Fruit fly (Drosophila melanogaster) whole organism, embryonic: ENCODE measurements around the gene CG9626.
A peak's percentile ranks its signal among the peaks of the same experiment; 100 is the strongest.

ENCODE experiments used
- Awh ChIP-seq: fragments of 200-800 bp; sonication (Bioruptor generic); IDR thresholded peaks from 2 replicates; pipeline ENCODE4, ENCODE4 v1.3.6; 2022; ENCODE audit warnings: missing biosample characterization, missing genetic modification characterization
- B-H1 ChIP-seq: fragments of 200-800 bp; sonication (Bioruptor generic); IDR thresholded peaks from 3 replicates; pipeline ENCODE4 v1.3.6; 2022; ENCODE audit warnings: missing biosample characterization, missing genetic modification characterization
- Bgb ChIP-seq: fragments of 200-800 bp; sonication (Bioruptor generic); IDR thresholded peaks from 2 replicates; pipeline ENCODE4 v1.3.6; 2022; ENCODE audit warnings: missing biosample characterization, missing genetic modification characterization; ENCODE audit not compliant: partially characterized antibody
- CG10543 ChIP-seq: fragments of 200-800 bp; sonication (Bioruptor generic); optimal IDR thresholded peaks from 3 replicates; lab custom pipeline; 2017; ENCODE audit warnings: missing biosample characterization, mild to moderate bottlenecking, missing genetic modification characterization, moderate library complexity
- CG10959 ChIP-seq: fragments of 200-800 bp; sonication (Bioruptor generic); IDR thresholded peaks from 2 replicates; pipeline ENCODE4 v1.3.6; 2022; ENCODE audit warnings: missing biosample characterization, missing genetic modification characterization
- CG12299 ChIP-seq: fragments of 200-800 bp; sonication (Bioruptor generic); optimal IDR thresholded peaks from 2 replicates; lab custom pipeline; 2018; ENCODE audit warnings: missing biosample characterization, mild to moderate bottlenecking, missing genetic modification characterization
- CG12744 ChIP-seq: fragments of 200-800 bp; sonication (Bioruptor generic); optimal IDR thresholded peaks from 2 replicates; lab custom pipeline; 2016; ENCODE audit warnings: missing biosample characterization, missing genetic modification characterization
- CG14441 ChIP-seq: fragments of 200-800 bp; sonication (Bioruptor generic); IDR thresholded peaks from 2 replicates; pipeline ENCODE4 v1.3.6; 2022; ENCODE audit warnings: missing biosample characterization, missing genetic modification characterization
- CG1603 ChIP-seq: fragments of 200-800 bp; sonication (Bioruptor generic); optimal IDR thresholded peaks from 2 replicates; lab custom pipeline; 2019; ENCODE audit warnings: missing biosample characterization, mild to moderate bottlenecking, missing genetic modification characterization, moderate library complexity
- CG17328 ChIP-seq: fragments of 200-800 bp; sonication (Bioruptor generic); IDR thresholded peaks from 2 replicates; pipeline ENCODE4 v1.3.6; 2022; ENCODE audit warnings: missing biosample characterization, missing genetic modification characterization
- CG18476 ChIP-seq: fragments of 200-800 bp; sonication (Bioruptor generic); optimal IDR thresholded peaks from 2 replicates; lab custom pipeline; 2016; ENCODE audit warnings: missing biosample characterization, mild to moderate bottlenecking, missing genetic modification characterization
- CG30020 ChIP-seq: fragments of 200-800 bp; optimal IDR thresholded peaks from 2 replicates; lab custom pipeline; 2019; ENCODE audit warnings: missing biosample characterization, mild to moderate bottlenecking, missing genetic modification characterization, moderate library complexity
- CG31365 ChIP-seq: fragments of 200-800 bp; sonication (Bioruptor generic); optimal IDR thresholded peaks from 2 replicates; lab custom pipeline; 2018; ENCODE audit warnings: missing biosample characterization, mild to moderate bottlenecking, missing genetic modification characterization
- CG33557 ChIP-seq: fragments of 200-800 bp; sonication (Bioruptor generic); optimal IDR thresholded peaks from 2 replicates; lab custom pipeline; 2019; ENCODE audit warnings: missing biosample characterization, mild to moderate bottlenecking, missing genetic modification characterization, moderate library complexity
- CG3838 ChIP-seq: fragments of 200-800 bp; sonication (Bioruptor generic); optimal IDR thresholded peaks from 3 replicates; lab custom pipeline; 2016; ENCODE audit warnings: missing biosample characterization, missing genetic modification characterization
- CG4282 ChIP-seq: fragments of 200-800 bp; sonication (Bioruptor generic); optimal IDR thresholded peaks from 2 replicates; lab custom pipeline; 2016; ENCODE audit warnings: missing biosample characterization, missing genetic modification characterization
- CG4404 ChIP-seq: fragments of 200-800 bp; sonication (Bioruptor generic); IDR thresholded peaks from 2 replicates; pipeline ENCODE4 v1.3.6; 2022; ENCODE audit warnings: missing biosample characterization, missing genetic modification characterization
- CG5953 ChIP-seq: fragments of 200-800 bp; sonication (Bioruptor generic); IDR thresholded peaks from 2 replicates; pipeline ENCODE4 v1.3.6; 2022; ENCODE audit warnings: missing biosample characterization, missing genetic modification characterization
- CG7745 ChIP-seq: fragments of 200-800 bp; sonication (Bioruptor generic); optimal IDR thresholded peaks from 2 replicates; lab custom pipeline; 2018; ENCODE audit warnings: missing biosample characterization, mild to moderate bottlenecking, missing genetic modification characterization, moderate library complexity
- CG8388 ChIP-seq: fragments of 200-800 bp; sonication (Bioruptor generic); optimal IDR thresholded peaks from 2 replicates; lab custom pipeline; 2019; ENCODE audit warnings: missing biosample characterization, mild to moderate bottlenecking, missing genetic modification characterization, moderate library complexity
- CG9727 ChIP-seq: fragments of 200-800 bp; sonication (Bioruptor generic); optimal IDR thresholded peaks from 3 replicates; lab custom pipeline; 2017; ENCODE audit warnings: missing biosample characterization, mild to moderate bottlenecking, missing genetic modification characterization
- D19A ChIP-seq: fragments of 200-800 bp; optimal IDR thresholded peaks from 3 replicates; lab custom pipeline; 2019; ENCODE audit warnings: missing biosample characterization, mild to moderate bottlenecking, missing genetic modification characterization, moderate library complexity
- Deaf1 ChIP-seq: fragments of 200-800 bp; optimal IDR thresholded peaks from 3 replicates; lab custom pipeline; 2019; ENCODE audit warnings: missing biosample characterization, mild to moderate bottlenecking, missing genetic modification characterization, moderate library complexity
- Dll ChIP-seq: fragments of 200-800 bp; sonication (Bioruptor generic); IDR thresholded peaks from 4 replicates; pipeline ENCODE4 v1.3.6; 2022; ENCODE audit warnings: missing biosample characterization, missing genetic modification characterization; ENCODE audit not compliant: partially characterized antibody
- ERR ChIP-seq: fragments of 200-800 bp; sonication (Bioruptor generic); optimal IDR thresholded peaks from 2 replicates; lab custom pipeline; 2016; ENCODE audit warnings: missing biosample characterization, missing genetic modification characterization
- Gsc ChIP-seq: fragments of 200-800 bp; sonication (Bioruptor generic); IDR thresholded peaks from 2 replicates; pipeline ENCODE4 v1.3.6; 2022; ENCODE audit warnings: missing biosample characterization, missing genetic modification characterization
- NC2β ChIP-seq: fragments of 200-800 bp; sonication (Bioruptor generic); optimal IDR thresholded peaks from 2 replicates; lab custom pipeline; 2016; ENCODE audit warnings: missing biosample characterization, missing genetic modification characterization
- Neu2 ChIP-seq: fragments of 200-800 bp; sonication (Bioruptor generic); optimal IDR thresholded peaks from 3 replicates; lab custom pipeline; 2016; ENCODE audit warnings: missing biosample characterization, missing genetic modification characterization, borderline replicate concordance
- Sry-β ChIP-seq: fragments of 200-800 bp; sonication (Bioruptor generic); optimal IDR thresholded peaks from 2 replicates; lab custom pipeline; 2018; ENCODE audit warnings: missing biosample characterization, mild to moderate bottlenecking, missing genetic modification characterization, moderate library complexity
- Stat92E ChIP-seq, 3 experiments: fragments of >200 bp in 2 of 3; fragments of 200-800 bp in 1 of 3; sonication (Bioruptor generic) in 1 of 3; optimal IDR thresholded peaks; 2 replicates each; lab custom pipeline; 2017 to 2019; ENCODE audit warnings: missing biosample characterization in 3 of 3, missing genetic modification characterization in 3 of 3, mild to moderate bottlenecking in 1 of 3, moderate library complexity in 1 of 3
- amos ChIP-seq: fragments of 200-800 bp; sonication (Bioruptor generic); IDR thresholded peaks from 2 replicates; pipeline ENCODE4 v1.3.6; 2022; ENCODE audit warnings: missing biosample characterization, missing genetic modification characterization; ENCODE audit not compliant: partially characterized antibody
- ara ChIP-seq: fragments of 200-800 bp; sonication (Bioruptor generic); IDR thresholded peaks from 2 replicates; pipeline ENCODE4 v1.3.6; 2022; ENCODE audit warnings: missing biosample characterization, missing genetic modification characterization
- cas ChIP-seq: fragments of 200-800 bp; sonication (Bioruptor generic); IDR thresholded peaks from 2 replicates; pipeline ENCODE4 v1.3.6; 2022; ENCODE audit warnings: missing biosample characterization, missing genetic modification characterization
- cato ChIP-seq: fragments of 200-800 bp; sonication (Bioruptor generic); optimal IDR thresholded peaks from 2 replicates; lab custom pipeline; 2016; ENCODE audit warnings: missing biosample characterization, missing genetic modification characterization, borderline replicate concordance
- chn ChIP-seq: fragments of 200-800 bp; sonication (Bioruptor generic); optimal IDR thresholded peaks from 2 replicates; lab custom pipeline; 2016; ENCODE audit warnings: missing biosample characterization, missing genetic modification characterization
- ci ChIP-seq: fragments of 200-800 bp; sonication (Bioruptor generic); IDR thresholded peaks from 3 replicates; pipeline ENCODE4 v1.3.6; 2022; ENCODE audit warnings: missing biosample characterization, missing genetic modification characterization
- crol ChIP-seq: fragments of 200-800 bp; sonication (Bioruptor generic); IDR thresholded peaks from 2 replicates; pipeline ENCODE4 v1.3.6; 2022; ENCODE audit warnings: missing biosample characterization, missing genetic modification characterization
- cwo ChIP-seq: fragments of 200-800 bp; sonication (Bioruptor generic); optimal IDR thresholded peaks from 3 replicates; lab custom pipeline; 2017; ENCODE audit warnings: missing biosample characterization, missing genetic modification characterization, mild to moderate bottlenecking, moderate library complexity, missing genetic modification reagents
- klu ChIP-seq: fragments of 200-800 bp; sonication (Bioruptor generic); IDR thresholded peaks from 2 replicates; pipeline ENCODE4 v1.3.6; 2022; ENCODE audit warnings: missing biosample characterization, missing genetic modification characterization
- mld ChIP-seq: fragments of 200-800 bp; sonication (Bioruptor generic); IDR thresholded peaks from 3 replicates; pipeline ENCODE4 v1.3.6; 2022; ENCODE audit warnings: missing biosample characterization, missing genetic modification characterization; ENCODE audit not compliant: partially characterized antibody
- onecut ChIP-seq: fragments of 200-800 bp; sonication (Bioruptor generic); IDR thresholded peaks from 2 replicates; pipeline ENCODE4 v1.3.6; 2022; ENCODE audit warnings: missing biosample characterization, missing genetic modification characterization
- pfk ChIP-seq: fragments of 200-800 bp; sonication (Bioruptor generic); optimal IDR thresholded peaks from 2 replicates; lab custom pipeline; 2018; ENCODE audit warnings: missing biosample characterization, mild to moderate bottlenecking, missing genetic modification characterization, moderate library complexity
- pnt ChIP-seq: fragments of 200-800 bp; sonication (Bioruptor generic); optimal IDR thresholded peaks from 3 replicates; lab custom pipeline; 2016; ENCODE audit warnings: missing biosample characterization, missing genetic modification characterization
- prd ChIP-seq, 3 experiments: fragments of >200 bp in 2 of 3; fragments of 200-800 bp in 1 of 3; sonication (Bioruptor generic) in 1 of 3; optimal IDR thresholded peaks in 2 of 3; IDR thresholded peaks in 1 of 3; 2 replicates in 2 of 3; 3 replicates in 1 of 3; pipeline versions ENCODE4 v1.3.6 to Lab custom; 2017 to 2022; ENCODE audit warnings: missing biosample characterization in 1 of 3, missing genetic modification characterization in 1 of 3
- sens ChIP-seq: fragments of 200-800 bp; sonication (Bioruptor generic); peaks from one replicate; lab custom pipeline; 2016; ENCODE audit warnings: missing biosample characterization, missing genetic modification characterization
- shn ChIP-seq: fragments of 200-800 bp; sonication (Bioruptor generic); optimal IDR thresholded peaks from 3 replicates; lab custom pipeline; 2016; ENCODE audit warnings: missing biosample characterization, missing genetic modification characterization
- so ChIP-seq: fragments of 200-800 bp; sonication (Bioruptor generic); IDR thresholded peaks from 3 replicates; pipeline ENCODE4 v1.3.6; 2022; ENCODE audit warnings: missing biosample characterization, missing genetic modification characterization
- wek ChIP-seq: fragments of 200-800 bp; sonication (Bioruptor generic); optimal IDR thresholded peaks from 3 replicates; lab custom pipeline; 2018; ENCODE audit warnings: missing biosample characterization, mild to moderate bottlenecking, missing genetic modification characterization, moderate library complexity
- z ChIP-seq: fragments of 200-800 bp; sonication (Bioruptor generic); IDR thresholded peaks from 3 replicates; pipeline ENCODE4 v1.3.6; 2022; ENCODE audit warnings: missing biosample characterization, missing genetic modification characterization

Gene CG9626

DNA sequence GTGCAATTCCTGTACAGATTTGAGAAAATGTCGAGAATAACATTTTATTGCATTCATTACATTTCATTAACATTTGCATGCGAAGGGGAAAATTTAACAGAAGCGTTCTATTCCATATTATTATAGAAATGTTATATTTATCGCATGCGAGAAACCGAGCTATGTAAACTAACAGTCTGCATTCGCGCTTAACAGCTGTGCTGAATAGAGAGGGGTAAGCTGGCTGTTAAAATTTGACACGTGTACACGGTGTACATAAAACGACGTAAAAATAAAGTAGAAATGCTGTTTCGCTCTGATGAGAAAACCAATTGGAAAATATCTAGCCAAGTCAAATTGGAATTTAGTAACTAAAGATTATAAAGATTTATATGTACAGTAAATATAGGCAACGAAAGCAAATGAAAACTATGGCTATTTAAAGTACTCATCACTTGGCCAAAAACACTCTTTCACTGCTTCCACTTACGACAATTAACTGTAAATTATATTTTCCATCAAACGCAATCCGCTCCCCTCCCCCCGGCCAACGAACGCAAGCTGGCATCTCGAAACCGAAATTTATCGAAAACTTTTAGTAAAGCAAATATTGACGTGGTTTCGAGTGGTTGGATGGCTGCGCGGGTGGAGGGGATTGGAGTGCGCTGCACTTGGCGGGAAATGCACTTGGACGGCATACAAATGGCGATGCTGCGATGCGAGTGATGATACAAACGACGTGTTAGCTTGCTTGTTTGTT is 5.6 kb upstream of the CG9626 start (continued):
- TF ChIP-seq klu (GFP tag; lab: Robert Waterston, UW) (no peak), Stat92E (GFP tag; optimal IDR thresholded peaks at IDR 0.05; lab: Kevin White, UChicago) (peak in 1 of 3 experiments; percentile 59), CG3838 (no peak), CG31365 (tag; lab: Kevin White, UChicago) (no peak), NC2β (GFP tag; lab: Kevin White, UChicago) (no peak), Neu2 (GFP tag; lab: Kevin White, UChicago) (no peak), CG4282 (GFP tag; lab: Kevin White, UChicago) (no peak), CG9727 (no peak), B-H1 (GFP tag; lab: Robert Waterston, UW) (no peak), CG33557 (GFP tag; lab: Kevin White, UChicago) (peak; percentile 8), wek (no peak), CG17328 (no peak), CG1603 (no peak), ERR (GFP tag; lab: Kevin White, UChicago) (no peak), ci (GFP tag; lab: Robert Waterston, UW) (0 out of 3 replicates have a peak, but pooled peaks have one; percentile 20), Sry-β (GFP tag; lab: Kevin White, UChicago) (peak; percentile 73), Awh (GFP tag; lab: Robert Waterston, UW) (0 out of 2 replicates have a peak, but pooled peaks have one; percentile 13), so (GFP tag; lab: Robert Waterston, UW) (no peak), sens (GFP tag; lab: Kevin White, UChicago) (peak; percentile 50), CG18476 (GFP tag; lab: Kevin White, UChicago) (no peak), mld (GFP tag; lab: Robert Waterston, UW) (no peak), pnt (GFP tag; lab: Kevin White, UChicago) (no peak), Gsc (GFP tag; lab: Robert Waterston, UW) (no peak), CG30020 (no peak), z (GFP tag; lab: Robert Waterston, UW) (no peak), CG14441 (GFP tag; lab: Robert Waterston, UW) (no peak), Dll (GFP tag; lab: Robert Waterston, UW) (peak; percentile 25; the same call in 1 of the 4 replicates), D19A (tag; lab: Kevin White, UChicago) (no peak), CG10959 (GFP tag; lab: Robert Waterston, UW) (no peak), chn (no peak), pfk (GFP tag; lab: Kevin White, UChicago) (no peak), CG10543 (GFP tag; lab: Kevin White, UChicago) (no peak), CG4404 (no peak), Deaf1 (tag; lab: Kevin White, UChicago) (no peak), shn (no peak), CG5953 (GFP tag; lab: Robert Waterston, UW) (no peak), cwo (GFP tag; lab: Kevin White, UChicago) (peak; percentile 55), cato (no peak), cas (GFP tag; lab: Robert Waterston, UW) (no peak), CG12744 (GFP tag; lab: Kevin White, UChicago) (no peak), CG7745 (tag; lab: Kevin White, UChicago) (no peak), ara (GFP tag; lab: Robert Waterston, UW) (no peak), CG8388 (GFP tag; lab: Kevin White, UChicago) (no peak), amos (GFP tag; lab: Robert Waterston, UW) (peak; percentile 68), CG12299 (tag; lab: Kevin White, UChicago) (no peak), prd (optimal IDR thresholded peaks at IDR 0.05; lab: Kevin White, UChicago) (no peak), prd (GFP tag; IDR thresholded peaks at IDR 0.05; lab: Robert Waterston, UW) (no peak), onecut (GFP tag; lab: Robert Waterston, UW) (0 out of 2 replicates have a peak, but pooled peaks have one; percentile 5), Bgb (GFP tag; lab: Robert Waterston, UW) (peak; percentile 70), crol (GFP tag; lab: Robert Waterston, UW) (peak; percentile 91)
